Fruit fly (Drosophila melanogaster): ENCODE measurements around the gene RpS13.
A peak's percentile ranks its signal among the peaks of the same experiment; 100 is the strongest.

RpS13 gene

DNA sequence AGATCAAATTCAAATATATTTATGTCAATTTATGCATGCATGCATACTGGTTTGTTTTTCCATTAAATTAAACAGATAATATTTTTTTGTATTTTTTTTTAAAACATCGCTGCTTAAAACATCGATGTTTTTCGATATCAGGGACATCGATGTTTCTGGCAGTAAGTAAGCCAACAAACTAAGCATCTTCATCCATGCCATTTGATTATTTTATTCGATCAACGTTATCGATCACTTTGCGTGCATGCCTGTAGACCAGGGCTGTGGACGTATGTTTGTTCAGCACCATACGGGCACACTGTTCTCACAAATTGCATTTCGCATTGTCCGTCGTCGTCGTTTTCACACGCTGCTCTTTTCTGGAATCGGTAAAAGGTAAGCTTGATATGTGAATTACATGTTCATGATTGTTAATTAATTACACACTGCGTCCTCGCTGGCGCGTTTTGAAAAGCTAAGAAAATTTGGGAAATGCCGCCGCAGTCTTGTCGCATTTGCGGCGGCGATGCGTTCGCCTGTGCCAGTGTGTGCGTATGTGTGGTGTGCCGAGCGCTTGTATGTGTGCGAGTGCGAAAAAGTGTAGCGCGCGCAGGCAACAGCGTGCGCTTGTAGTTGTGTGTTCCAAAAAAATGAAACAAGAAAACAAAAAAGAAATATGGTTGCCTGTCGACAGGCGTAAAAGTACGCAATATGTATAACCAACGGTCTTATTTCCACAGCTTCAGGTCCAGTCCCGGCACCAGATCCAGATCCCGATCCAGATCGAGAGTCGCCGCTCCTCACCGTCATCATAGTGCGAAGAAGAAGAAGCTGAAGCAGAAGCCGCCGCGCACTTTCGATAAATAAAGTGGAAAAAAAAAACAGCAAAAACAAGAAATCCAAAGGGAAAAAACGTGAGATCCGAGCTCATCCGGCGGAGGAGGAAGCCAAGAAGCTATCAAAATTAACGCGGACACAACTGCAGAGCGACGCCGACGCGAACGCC, 39.1 kb upstream of the RpS13 start, which contains the start of gene emb (continued):
- TF ChIP-seq CG3838 (GFP tag; optimal IDR thresholded peaks at IDR 0.05) (peak; percentile 11), CG12299 (tag; optimal IDR thresholded peaks at IDR 0.05) (no peak), Hr3 (GFP tag; optimal IDR thresholded peaks at IDR 0.05) (peak; percentile 43), CG8281 (tag; optimal IDR thresholded peaks at IDR 0.05) (no peak), CG13624 (GFP tag; optimal IDR thresholded peaks at IDR 0.05) (peak; percentile 42), CG10209 (GFP tag; optimal IDR thresholded peaks at IDR 0.05) (peak; percentile 13), btn (GFP tag; optimal IDR thresholded peaks at IDR 0.05) (no peak), sqz (GFP tag; optimal IDR thresholded peaks at IDR 0.05) (peak; percentile 67), insv (GFP tag; optimal IDR thresholded peaks at IDR 0.05) (peak in 1 of 2 experiments; percentile 41), seq (GFP tag; IDR thresholded peaks at IDR 0.05) (no peak), Vsx1 (GFP tag; optimal IDR thresholded peaks at IDR 0.05) (no peak), CG6272 (GFP tag; IDR thresholded peaks at IDR 0.05) (no peak), CG4820 (GFP tag; optimal IDR thresholded peaks at IDR 0.05) (peak; percentile 48), p53 (GFP tag; optimal IDR thresholded peaks at IDR 0.05) (peak; percentile 4), HHEX (GFP tag; optimal IDR thresholded peaks at IDR 0.05) (no peak), chinmo (GFP tag; IDR thresholded peaks at IDR 0.05; ENCODE audit: partially characterized antibody) (peak; percentile 98), CG17612 (GFP tag; IDR thresholded peaks at IDR 0.05) (no peak), CG9817 (tag; optimal IDR thresholded peaks at IDR 0.05) (peak; percentile 29), pita (GFP tag; optimal IDR thresholded peaks at IDR 0.05) (no peak), Xrp1 (GFP tag; IDR thresholded peaks at IDR 0.05) (peak; percentile 37; the same call in 1 of the 2 replicates), Dip3 (GFP tag; optimal IDR thresholded peaks at IDR 0.05) (no peak), ssp (GFP tag; IDR thresholded peaks at IDR 0.05) (peak; percentile 68)

DNA sequence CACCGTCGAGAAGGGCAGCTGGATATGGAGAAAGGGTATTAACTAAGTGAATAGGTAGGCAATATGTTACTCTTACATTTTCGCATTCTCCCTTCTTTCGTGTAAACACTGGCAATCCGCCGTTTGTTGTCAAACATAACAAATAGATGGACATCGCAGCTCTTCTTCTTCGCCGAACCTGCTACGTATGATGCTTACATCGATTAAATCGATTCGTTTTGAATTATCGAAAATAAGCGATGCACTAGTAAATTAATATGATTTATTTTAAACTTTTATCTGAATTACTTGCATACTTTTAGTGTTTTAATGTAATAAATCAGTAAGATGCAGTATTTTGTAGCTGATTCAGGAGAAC, 38.4 kb upstream of the RpS13 start, which contains the start of gene fy:
Gene fy (minus strand): TSS at position 353 of the 358 bp plus-strand sequence.
- TF ChIP-seq E2f2 (GFP tag; IDR thresholded peaks at IDR 0.05) = no peak
- peak; percentile 22 for TF ChIP-seq Sox100B (GFP tag; optimal IDR thresholded peaks at IDR 0.05)
- peak; percentile 91 for TF ChIP-seq CG17385 (GFP tag; optimal IDR thresholded peaks at IDR 0.05)
- no peak for TF ChIP-seq CG30020 (tag; optimal IDR thresholded peaks at IDR 0.05)
- no peak for TF ChIP-seq croc (GFP tag; conservative IDR thresholded peaks at IDR 0.05)
- no peak for TF ChIP-seq btn (GFP tag; optimal IDR thresholded peaks at IDR 0.05)
- TF ChIP-seq CG5180 (GFP tag; optimal IDR thresholded peaks at IDR 0.05) = peak; percentile 96
- no peak for TF ChIP-seq Stat92E (GFP tag; optimal IDR thresholded peaks at IDR 0.05)
- TF ChIP-seq twi (tag; optimal IDR thresholded peaks at IDR 0.05) = no peak
- TF ChIP-seq CG4282 (GFP tag; optimal IDR thresholded peaks at IDR 0.05) = no peak

DNA sequence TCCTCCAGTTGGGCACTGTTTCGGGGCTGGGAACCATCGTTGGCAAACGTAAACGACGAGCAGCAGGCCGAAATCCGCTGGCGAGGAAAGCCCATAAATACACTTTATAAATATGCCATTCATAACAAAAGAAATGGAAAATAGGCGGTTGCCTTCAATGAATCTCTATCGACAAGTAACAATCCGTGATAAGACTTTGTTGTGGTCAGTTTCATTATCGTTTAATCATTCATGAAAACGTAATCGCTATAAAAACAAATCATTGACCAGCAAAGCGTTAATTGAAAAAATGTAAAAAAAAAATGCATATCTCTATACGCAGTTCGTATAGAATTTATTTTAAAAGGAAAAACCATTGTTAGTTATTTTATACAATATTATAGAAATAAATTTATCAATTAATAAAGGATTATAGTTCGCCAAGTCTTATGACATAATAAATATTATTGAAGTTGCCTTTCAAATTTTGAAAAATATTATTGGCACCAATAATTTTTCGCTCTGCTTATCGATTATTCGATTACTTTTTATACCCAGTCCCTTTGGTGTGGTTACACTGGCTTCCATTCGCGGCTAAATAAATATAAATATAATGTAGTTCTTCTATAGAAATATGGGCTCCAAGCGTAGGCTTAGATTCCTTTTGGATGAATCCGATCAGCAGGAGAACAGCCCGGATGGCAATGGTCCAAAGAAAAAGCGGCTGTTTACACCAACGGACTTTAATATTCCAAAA, 35.6 kb upstream of the RpS13 start, which contains the start of gene CG31898:
Gene CG31898 (plus strand): TSS at position 559 of the 736 bp plus-strand sequence.
- no peak for TF ChIP-seq Hmx (GFP tag; optimal IDR thresholded peaks at IDR 0.05)
- TF ChIP-seq ken (GFP tag; IDR thresholded peaks at IDR 0.05) = no peak
- TF ChIP-seq Poxn (GFP tag; IDR thresholded peaks at IDR 0.05) = no peak
- no peak for TF ChIP-seq ttk (GFP tag; IDR thresholded peaks at IDR 0.05)
- TF ChIP-seq CG17802 (tag; optimal IDR thresholded peaks at IDR 0.05) = no peak
- TF ChIP-seq HHEX (GFP tag; optimal IDR thresholded peaks at IDR 0.05) = no peak
- TF ChIP-seq phol (tag; optimal IDR thresholded peaks at IDR 0.05) = no peak
- TF ChIP-seq ro (GFP tag; IDR thresholded peaks at IDR 0.05) = no peak
- TF ChIP-seq CG17912 (GFP tag; optimal IDR thresholded peaks at IDR 0.05) = no peak
- peak; percentile 47 for TF ChIP-seq lbe (GFP tag; optimal IDR thresholded peaks at IDR 0.05)
- TF ChIP-seq CG15269 (tag; optimal IDR thresholded peaks at IDR 0.05) = no peak
- peak; percentile 96 for TF ChIP-seq CG11560 (tag; IDR thresholded peaks at IDR 0.05)
- peak; percentile 45; the same call in 1 of the 3 replicates for TF ChIP-seq HLH4C (GFP tag; IDR thresholded peaks at IDR 0.05; ENCODE audit: partially characterized antibody)
- no peak for TF ChIP-seq wdn (GFP tag; IDR thresholded peaks at IDR 0.05)
- peak; percentile 1 for TF ChIP-seq CG12659 (GFP tag; optimal IDR thresholded peaks at IDR 0.05)
- no peak for TF ChIP-seq CG4424 (GFP tag; optimal IDR thresholded peaks at IDR 0.05)

All from whole organism, embryonic.